Worm (Caenorhabditis elegans) whole organism, L1 larva: Measurements from ENCODE around the gene ncl-1.
A peak's percentile ranks its signal among the peaks of the same experiment; 100 is the strongest.

Experiments
- blmp-1 ChIP-seq: fragments of 150-350 bp; optimal IDR thresholded peaks from 2 replicates; lab custom pipeline; 2014; ENCODE audit warnings: missing biosample characterization, missing genetic modification characterization
- ceh-8 ChIP-seq: fragments of 200-800 bp; sonication (Bioruptor generic); optimal IDR thresholded peaks from 2 replicates; lab custom pipeline; 2018; ENCODE audit warnings: mild to moderate bottlenecking, missing genetic modification characterization, moderate library complexity, missing compliant biosample characterization
- ceh-82 ChIP-seq, 3 experiments: fragments of 150-350 bp in 1 of 3; sonication (generic microtip) in 2 of 3; optimal IDR thresholded peaks; 2 replicates each; lab custom pipeline; 2014 to 2017; ENCODE audit warnings: missing biosample characterization in 3 of 3, missing genetic modification characterization in 3 of 3
- ces-1 ChIP-seq: fragments of 150-350 bp; optimal IDR thresholded peaks from 2 replicates; lab custom pipeline; 2014; ENCODE audit warnings: missing biosample characterization, missing genetic modification reagents, missing genetic modification characterization
- dsc-1 ChIP-seq: sonication (generic microtip); optimal IDR thresholded peaks from 2 replicates; lab custom pipeline; 2016; ENCODE audit warnings: mild to moderate bottlenecking, missing genetic modification characterization, missing compliant biosample characterization
- egl-13 ChIP-seq: sonication (generic microtip); optimal IDR thresholded peaks from 2 replicates; lab custom pipeline; 2016; ENCODE audit warnings: missing genotype, missing genetic modification reagents, missing genetic modification characterization, missing compliant biosample characterization
- fkh-4 ChIP-seq: sonication (generic microtip); optimal IDR thresholded peaks from 2 replicates; lab custom pipeline; 2016; ENCODE audit warnings: missing compliant biosample characterization, missing genetic modification characterization, borderline replicate concordance
- hlh-4 ChIP-seq: sonication (generic microtip); optimal IDR thresholded peaks from 2 replicates; lab custom pipeline; 2016; ENCODE audit warnings: mild to moderate bottlenecking, missing genetic modification characterization, missing compliant biosample characterization
- hpl-2 ChIP-seq: fragments of 150-350 bp; optimal IDR thresholded peaks from 2 replicates; lab custom pipeline; 2014; ENCODE audit warnings: missing biosample characterization, missing genetic modification reagents, missing genetic modification characterization
- irx-1 ChIP-seq: sonication (generic microtip); optimal IDR thresholded peaks from 2 replicates; lab custom pipeline; 2016; ENCODE audit warnings: missing genetic modification characterization, missing compliant biosample characterization
- jun-1 ChIP-seq: fragments of 150-350 bp; optimal IDR thresholded peaks from 2 replicates; lab custom pipeline; 2014; ENCODE audit warnings: missing biosample characterization, missing genetic modification reagents, missing genetic modification characterization
- lin-14 ChIP-seq: fragments of 200-800 bp; sonication (Bioruptor generic); optimal IDR thresholded peaks from 2 replicates; lab custom pipeline; 2018; ENCODE audit warnings: mild to moderate bottlenecking, missing genetic modification characterization, moderate library complexity, missing compliant biosample characterization
- lsy-2 ChIP-seq, 2 experiments: fragments of 150-350 bp; optimal IDR thresholded peaks; 2 replicates each; lab custom pipeline; 2014; ENCODE audit warnings: missing biosample characterization in 2 of 2, missing genetic modification characterization in 2 of 2
- nhr-20 ChIP-seq: sonication (generic microtip); optimal IDR thresholded peaks from 2 replicates; lab custom pipeline; 2016; ENCODE audit warnings: mild to moderate bottlenecking, missing genetic modification characterization, missing compliant biosample characterization
- nhr-28 ChIP-seq: fragments of 150-350 bp; optimal IDR thresholded peaks from 2 replicates; lab custom pipeline; 2014; ENCODE audit warnings: missing biosample characterization, missing genetic modification characterization
- nhr-71 ChIP-seq: sonication (generic microtip); optimal IDR thresholded peaks from 2 replicates; lab custom pipeline; 2016; ENCODE audit warnings: mild to moderate bottlenecking, missing genetic modification characterization, moderate library complexity, missing compliant biosample characterization
- nhr-85 ChIP-seq: sonication (generic microtip); peaks from one replicate; lab custom pipeline; 2016; ENCODE audit warnings: missing genetic modification characterization, inconsistent platforms, missing compliant biosample characterization
- nhr-90 ChIP-seq: sonication (generic microtip); optimal IDR thresholded peaks from 2 replicates; lab custom pipeline; 2016; ENCODE audit warnings: mild to moderate bottlenecking, missing genetic modification characterization, missing compliant biosample characterization; ENCODE audit not compliant: poor library complexity
- pqm-1 ChIP-seq: sonication (generic microtip); optimal IDR thresholded peaks from 3 replicates; lab custom pipeline; 2017; ENCODE audit warnings: missing biosample characterization, missing genetic modification characterization
- rnt-1 ChIP-seq: sonication (generic microtip); optimal IDR thresholded peaks from 2 replicates; lab custom pipeline; 2016; ENCODE audit warnings: mild to moderate bottlenecking, missing genetic modification characterization, moderate library complexity, missing compliant biosample characterization
- snu-23 ChIP-seq: sonication (generic microtip); optimal IDR thresholded peaks from 2 replicates; lab custom pipeline; 2016; ENCODE audit warnings: missing genetic modification characterization, missing compliant biosample characterization
- swsn-7 ChIP-seq: sonication (generic microtip); optimal IDR thresholded peaks from 2 replicates; lab custom pipeline; 2016; ENCODE audit warnings: missing genetic modification characterization, missing compliant biosample characterization
- tbx-2 ChIP-seq: sonication (generic microtip); optimal IDR thresholded peaks from 2 replicates; lab custom pipeline; 2016; ENCODE audit warnings: missing genetic modification characterization, missing compliant biosample characterization
- vab-15 ChIP-seq: sonication (generic microtip); optimal IDR thresholded peaks from 2 replicates; lab custom pipeline; 2017; ENCODE audit warnings: missing genotype, mild to moderate bottlenecking, missing genetic modification characterization, missing compliant biosample characterization
- ztf-11 ChIP-seq, 2 experiments: sonication (generic microtip); optimal IDR thresholded peaks; 2 replicates each; lab custom pipeline; 2016 to 2017; ENCODE audit warnings: missing genetic modification characterization in 2 of 2, missing biosample characterization in 1 of 2, missing compliant biosample characterization in 1 of 2

The ncl-1 gene

DNA sequence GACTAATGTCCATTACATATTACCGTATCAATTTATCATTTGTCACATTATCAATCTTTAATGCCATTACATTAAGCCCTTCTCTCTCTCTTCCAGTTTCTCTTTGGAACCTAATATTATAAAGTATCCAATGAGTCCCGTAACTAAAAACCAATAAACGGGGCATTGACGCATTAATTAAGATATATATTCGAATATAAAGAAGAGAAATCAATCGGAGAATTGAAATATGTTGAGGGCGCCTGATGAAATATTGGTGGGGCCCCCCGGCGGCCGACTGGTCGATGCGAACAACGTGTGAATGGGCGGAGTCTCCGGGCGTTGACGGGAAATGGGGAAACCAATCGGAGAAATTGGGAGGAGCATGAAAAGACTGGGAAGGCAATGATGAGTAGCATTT, 64.7 kb downstream of the ncl-1 start:
- TF ChIP-seq blmp-1 (peak; percentile 2), ces-1 (GFP tag; lab: Kevin White, UChicago) (no peak), irx-1 (tag; lab: Kevin White, UChicago) (peak; percentile 24), pqm-1 (tag; lab: Kevin White, UChicago) (no peak), lsy-2 (tag; optimal IDR thresholded peaks at IDR 0.05; lab: Kevin White, UChicago) (peak; percentile 52 to 61), hpl-2 (no peak), egl-13 (tag; lab: Kevin White, UChicago) (no peak), fkh-4 (peak; percentile 47), tbx-2 (tag; lab: Kevin White, UChicago) (peak; percentile 29), dsc-1 (tag; lab: Kevin White, UChicago) (peak; percentile 79), ztf-11 (tag; optimal IDR thresholded peaks at IDR 0.05; lab: Kevin White, UChicago) (peak in 1 of 2 experiments; percentile 54), nhr-85 (tag; lab: Kevin White, UChicago) (peak; percentile 76), lin-14 (GFP tag; lab: Kevin White, UChicago) (peak; percentile 44), snu-23 (GFP tag; lab: Kevin White, UChicago) (peak; percentile 13), ceh-8 (GFP tag; lab: Kevin White, UChicago) (no peak), nhr-71 (tag; lab: Kevin White, UChicago) (peak; percentile 55), nhr-28 (tag; lab: Kevin White, UChicago) (no peak), ceh-82 (tag; optimal IDR thresholded peaks at IDR 0.05; lab: Kevin White, UChicago) (no peak), hlh-4 (tag; lab: Kevin White, UChicago) (no peak), nhr-90 (tag; lab: Kevin White, UChicago) (peak; percentile 7), jun-1 (tag; lab: Kevin White, UChicago) (no peak), rnt-1 (tag; lab: Kevin White, UChicago) (peak; percentile 67), nhr-20 (tag; lab: Kevin White, UChicago) (peak; percentile 8), swsn-7 (tag; lab: Kevin White, UChicago) (no peak), vab-15 (peak; percentile 40)
- TF ChIP-seq, all 84 proteins: peak for 15
